Worm (Caenorhabditis elegans) whole organism, mixed stage, embryonic: Measurements from ENCODE around the gene F20C5.5.

Experiments
- bed-3 ChIP-seq: fragments of 200-800 bp; sonication (Bioruptor generic); optimal IDR thresholded peaks from 3 replicates; lab custom pipeline; 2018; ENCODE audit warnings: mild to moderate bottlenecking, missing genetic modification characterization, moderate library complexity, missing compliant biosample characterization
- ceh-39 ChIP-seq: fragments of 150-350 bp; optimal IDR thresholded peaks from 2 replicates; lab custom pipeline; 2014; ENCODE audit warnings: missing biosample characterization, missing genetic modification characterization
- ceh-43 ChIP-seq: fragments of 200-800 bp; sonication (Bioruptor generic); optimal IDR thresholded peaks from 2 replicates; lab custom pipeline; 2018; ENCODE audit warnings: mild to moderate bottlenecking, missing genetic modification characterization, moderate library complexity, missing compliant biosample characterization
- ces-1 ChIP-seq: fragments of 150-350 bp; optimal IDR thresholded peaks from 2 replicates; lab custom pipeline; 2014; ENCODE audit warnings: missing biosample characterization, missing genetic modification reagents, missing genetic modification characterization
- cnd-1 ChIP-seq: fragments of 200-800 bp; sonication (Bioruptor generic); optimal IDR thresholded peaks from 2 replicates; lab custom pipeline; 2018; ENCODE audit warnings: mild to moderate bottlenecking, missing genetic modification characterization, missing compliant biosample characterization
- elt-3 ChIP-seq: fragments of 150-350 bp; optimal IDR thresholded peaks from 2 replicates; lab custom pipeline; 2014; ENCODE audit warnings: missing biosample characterization, missing genetic modification characterization
- flh-1 ChIP-seq: fragments of 200-800 bp; sonication (Bioruptor generic); optimal IDR thresholded peaks from 2 replicates; lab custom pipeline; 2018; ENCODE audit warnings: mild to moderate bottlenecking, missing genetic modification characterization, moderate library complexity, missing compliant biosample characterization
- ham-2 ChIP-seq: fragments of 200-800 bp; sonication (Bioruptor generic); optimal IDR thresholded peaks from 2 replicates; lab custom pipeline; 2018; ENCODE audit warnings: mild to moderate bottlenecking, missing genetic modification characterization, missing compliant biosample characterization
- hlh-1 ChIP-seq: fragments of 150-350 bp; optimal IDR thresholded peaks from 2 replicates; lab custom pipeline; 2014; ENCODE audit warnings: missing biosample characterization, missing genetic modification reagents, missing genetic modification characterization
- lin-13 ChIP-seq: fragments of 150-350 bp; optimal IDR thresholded peaks from 2 replicates; lab custom pipeline; 2014; ENCODE audit warnings: missing biosample characterization, missing genetic modification characterization
- lin-32 ChIP-seq: fragments of 200-800 bp; sonication (Bioruptor generic); optimal IDR thresholded peaks from 2 replicates; lab custom pipeline; 2018; ENCODE audit warnings: mild to moderate bottlenecking, missing genetic modification characterization, missing compliant biosample characterization
- lsy-2 ChIP-seq: fragments of 150-350 bp; optimal IDR thresholded peaks from 2 replicates; lab custom pipeline; 2014; ENCODE audit warnings: missing biosample characterization, missing genetic modification characterization
- mab-5 ChIP-seq: fragments of 150-350 bp; optimal IDR thresholded peaks from 2 replicates; lab custom pipeline; 2014; ENCODE audit warnings: missing biosample characterization, missing genetic modification characterization
- mep-1 ChIP-seq: fragments of 150-350 bp; optimal IDR thresholded peaks from 2 replicates; lab custom pipeline; 2017; ENCODE audit warnings: missing biosample characterization, missing genetic modification reagents, missing genetic modification characterization, inconsistent platforms
- nhr-12 ChIP-seq: fragments of 150-350 bp; optimal IDR thresholded peaks from 2 replicates; lab custom pipeline; 2014; ENCODE audit warnings: missing biosample characterization, missing genetic modification characterization
- nhr-2 ChIP-seq: fragments of 150-350 bp; optimal IDR thresholded peaks from 2 replicates; lab custom pipeline; 2014; ENCODE audit warnings: missing biosample characterization, missing genetic modification characterization
- nhr-237 ChIP-seq: fragments of 150-350 bp; optimal IDR thresholded peaks from 2 replicates; lab custom pipeline; 2014; ENCODE audit warnings: missing biosample characterization, missing genetic modification characterization
- nhr-28 ChIP-seq: fragments of 150-350 bp; optimal IDR thresholded peaks from 2 replicates; lab custom pipeline; 2014; ENCODE audit warnings: missing biosample characterization, missing genetic modification characterization
- nhr-76 ChIP-seq: sonication (generic microtip); optimal IDR thresholded peaks from 2 replicates; lab custom pipeline; 2017; ENCODE audit warnings: missing biosample characterization, missing genetic modification characterization
- pha-4 ChIP-seq: fragments of 150-350 bp; optimal IDR thresholded peaks from 2 replicates; lab custom pipeline; 2018; ENCODE audit warnings: missing biosample characterization, missing genetic modification reagents, missing genetic modification characterization
- sptf-1 ChIP-seq: sonication (generic microtip); optimal IDR thresholded peaks from 2 replicates; lab custom pipeline; 2017; ENCODE audit warnings: mild to moderate bottlenecking, missing genetic modification characterization, moderate library complexity, missing compliant biosample characterization
- unc-120 ChIP-seq: sonication (generic microtip); optimal IDR thresholded peaks from 2 replicates; lab custom pipeline; 2017; ENCODE audit warnings: missing genetic modification characterization, missing compliant biosample characterization; ENCODE audit not compliant: poor library complexity, severe bottlenecking
- unc-39 ChIP-seq: fragments of 150-350 bp; optimal IDR thresholded peaks from 2 replicates; lab custom pipeline; 2014; ENCODE audit warnings: missing biosample characterization, missing genetic modification characterization
- unc-62 ChIP-seq: fragments of 150-350 bp; optimal IDR thresholded peaks from 2 replicates; lab custom pipeline; 2014; ENCODE audit warnings: missing biosample characterization, missing genetic modification reagents, missing genetic modification characterization
- zip-8 ChIP-seq: fragments of 150-350 bp; optimal IDR thresholded peaks from 2 replicates; lab custom pipeline; 2014; ENCODE audit warnings: missing biosample characterization, missing genetic modification characterization
- ztf-11 ChIP-seq: fragments of 150-350 bp; optimal IDR thresholded peaks from 2 replicates; lab custom pipeline; 2014; ENCODE audit warnings: missing biosample characterization, missing genetic modification characterization

F20C5.5 gene

ce11 chrIV:8730469-8730868, 39.0 kb downstream of the F20C5.5 start, which contains the start of gene F21D5.3:
TSS of gene F21D5.3 (plus strand) at chrIV:8730815.
- TF ChIP-seq nhr-2 (tag; lab: Kevin White, UChicago) (no peak), nhr-28 (no peak), ham-2 (GFP tag; lab: Kevin White, UChicago) (no peak), nhr-237 (tag; lab: Kevin White, UChicago) (no peak), flh-1 (GFP tag; lab: Kevin White, UChicago) (no peak), ztf-11 (tag; lab: Kevin White, UChicago) (no peak), bed-3 (GFP tag; lab: Kevin White, UChicago) (no peak), pha-4 (no peak), cnd-1 (tag; lab: Kevin White, UChicago) (no peak)

ce11 chrIV:8729636-8730035, 39.8 kb downstream of the F20C5.5 start:
- TF ChIP-seq ceh-43 (no peak), hlh-1 (tag; lab: Kevin White, UChicago) (no peak)

ce11 chrIV:8728122-8728521, 41.3 kb downstream of the F20C5.5 start, which contains the start of gene otub-3:
TSS of gene otub-3 (plus strand) at chrIV:8728177.
- TF ChIP-seq unc-62 (GFP tag; lab: Kevin White, UChicago) (no peak), lin-13 (tag; lab: Kevin White, UChicago) (no peak), nhr-76 (tag; lab: Kevin White, UChicago) (no peak)
- TF ChIP-seq, all 35 proteins: peak for 0

ce11 chrIV:8725345-8725744, 44.1 kb downstream of the F20C5.5 start, which contains the start of gene pgm-3:
TSS of gene pgm-3 (plus strand) at chrIV:8725722.
- TF ChIP-seq sptf-1 (no peak), ceh-39 (tag; lab: Kevin White, UChicago) (no peak), nhr-237 (tag; lab: Kevin White, UChicago) (no peak), mep-1 (tag; lab: Kevin White, UChicago) (no peak), ces-1 (no peak)

ce11 chrIV:8724907-8725306, 44.5 kb downstream of the F20C5.5 start:
- TF ChIP-seq elt-3: no peak
- no peak for TF ChIP-seq ceh-39 (tag; lab: Kevin White, UChicago)
- no peak for TF ChIP-seq hlh-1 (tag; lab: Kevin White, UChicago)
- no peak for TF ChIP-seq lsy-2 (tag; lab: Kevin White, UChicago)
- no peak for TF ChIP-seq unc-120 (tag; lab: Kevin White, UChicago)
- TF ChIP-seq mab-5 (tag; lab: Kevin White, UChicago): no peak
- no peak for TF ChIP-seq ceh-43
- no peak for TF ChIP-seq unc-39
- no peak for TF ChIP-seq unc-62 (GFP tag; lab: Kevin White, UChicago)
- no peak for TF ChIP-seq ham-2 (GFP tag; lab: Kevin White, UChicago)
- no peak for TF ChIP-seq ces-1

ce11 chrIV:8723720-8724119, 45.7 kb downstream of the F20C5.5 start, which contains the start of gene F21D5.9:
TSS of gene F21D5.9 (plus strand) at chrIV:8724020.
- TF ChIP-seq unc-39: no peak
- no peak for TF ChIP-seq ceh-39 (tag; lab: Kevin White, UChicago)
- no peak for TF ChIP-seq unc-62 (GFP tag; lab: Kevin White, UChicago)

- TF ChIP-seq cnd-1 (tag; lab: Kevin White, UChicago): peak; percentile 87
- TF ChIP-seq ces-1: peak; percentile 35
- no peak for TF ChIP-seq lin-32
- TF ChIP-seq lin-13 (tag; lab: Kevin White, UChicago): no peak
- no peak for TF ChIP-seq nhr-237 (tag; lab: Kevin White, UChicago)
- no peak for TF ChIP-seq sptf-1
- TF ChIP-seq nhr-2 (tag; lab: Kevin White, UChicago): peak; percentile 79
- peak; percentile 51 for TF ChIP-seq zip-8 (tag; lab: Kevin White, UChicago)
- TF ChIP-seq nhr-12 (tag; lab: Kevin White, UChicago): no peak
- TF ChIP-seq, all 35 proteins: peak for 4
These were observed 46.6 kb downstream of the F20C5.5 start for ce11 chrIV:8722801-8723200.

ce11 chrIV:8718153-8718552, 51.3 kb downstream of the F20C5.5 start, which contains the start of gene H23L24.1:
TSS of gene H23L24.1 (plus strand) at chrIV:8718453.
- no peak for TF ChIP-seq lin-13 (tag; lab: Kevin White, UChicago)
- TF ChIP-seq ham-2 (GFP tag; lab: Kevin White, UChicago): no peak
- TF ChIP-seq zip-8 (tag; lab: Kevin White, UChicago): no peak
- no peak for TF ChIP-seq unc-39
- TF ChIP-seq ceh-43: no peak
- TF ChIP-seq elt-3: no peak
